Worm (Caenorhabditis elegans) whole organism, early embryonic: ENCODE results near the gene srx-38.

ENCODE experiments used
- B0310.2 ChIP-seq: sonication (generic microtip); optimal IDR thresholded peaks from 2 replicates; lab custom pipeline; 2016; ENCODE audit warnings: mild to moderate bottlenecking, missing genetic modification characterization, missing compliant biosample characterization
- F13C5.2 ChIP-seq: sonication (generic microtip); optimal IDR thresholded peaks from 2 replicates; lab custom pipeline; 2017; ENCODE audit warnings: mild to moderate bottlenecking, missing genetic modification characterization, inconsistent platforms, missing compliant biosample characterization
- aly-1 ChIP-seq: sonication (generic microtip); optimal IDR thresholded peaks from 2 replicates; lab custom pipeline; 2016; ENCODE audit warnings: missing genetic modification characterization, missing compliant biosample characterization
- ama-1 ChIP-seq: fragments of 150-350 bp; optimal IDR thresholded peaks from 2 replicates; lab custom pipeline; 2014
- ceh-13 ChIP-seq: fragments of 200-800 bp; sonication (Bioruptor generic); optimal IDR thresholded peaks from 2 replicates; lab custom pipeline; 2018; ENCODE audit warnings: mild to moderate bottlenecking, missing genetic modification characterization, missing compliant biosample characterization
- ceh-36 ChIP-seq: sonication (generic microtip); optimal IDR thresholded peaks from 2 replicates; lab custom pipeline; 2016; ENCODE audit warnings: missing genetic modification characterization, inconsistent platforms, missing compliant biosample characterization
- ets-7 ChIP-seq: sonication (generic microtip); optimal IDR thresholded peaks from 2 replicates; lab custom pipeline; 2016; ENCODE audit warnings: missing genotype, missing genetic modification characterization, missing compliant biosample characterization
- flt-1 ChIP-seq: fragments of 200-800 bp; sonication (Bioruptor generic); IDR thresholded peaks from 2 replicates; pipeline ENCODE4 v1.3.6; 2022; ENCODE audit warnings: missing genetic modification characterization, missing compliant biosample characterization
- hmbx-1 ChIP-seq: sonication (generic microtip); optimal IDR thresholded peaks from 2 replicates; lab custom pipeline; 2016; ENCODE audit warnings: mild to moderate bottlenecking, missing genetic modification characterization, missing compliant biosample characterization
- hmg-4 ChIP-seq: fragments of 200-800 bp; sonication (Bioruptor generic); optimal IDR thresholded peaks from 2 replicates; lab custom pipeline; 2018; ENCODE audit warnings: mild to moderate bottlenecking, missing genetic modification characterization, missing compliant biosample characterization
- hnd-1 ChIP-seq: sonication (generic microtip); optimal IDR thresholded peaks from 2 replicates; lab custom pipeline; 2016; ENCODE audit warnings: missing genetic modification characterization, missing compliant biosample characterization
- pes-1 ChIP-seq: fragments of 200-800 bp; sonication (Bioruptor generic); IDR thresholded peaks from 2 replicates; pipeline ENCODE4 v1.3.6; 2022; ENCODE audit warnings: missing genetic modification reagents, missing genetic modification characterization, missing compliant biosample characterization
- scrt-1 ChIP-seq: fragments of 200-800 bp; sonication (Bioruptor generic); IDR thresholded peaks from 2 replicates; pipeline ENCODE4 v1.3.6; 2022; ENCODE audit warnings: missing genetic modification characterization, missing compliant biosample characterization
- sea-1 ChIP-seq: fragments of 200-800 bp; sonication (Bioruptor generic); conservative IDR thresholded peaks from 2 replicates; pipeline ENCODE4 v1.3.6; 2022; ENCODE audit warnings: missing genetic modification characterization, missing compliant biosample characterization
- tbx-11 ChIP-seq: fragments of 200-800 bp; sonication (Bioruptor generic); IDR thresholded peaks from 2 replicates; pipeline ENCODE4 v1.3.6; 2022; ENCODE audit warnings: missing genetic modification characterization, missing compliant biosample characterization
- tbx-37 ChIP-seq: fragments of 200-800 bp; sonication (Bioruptor generic); conservative IDR thresholded peaks from 2 replicates; pipeline ENCODE4 v1.3.6; 2022; ENCODE audit warnings: missing genetic modification reagents, missing genetic modification characterization, missing compliant biosample characterization
- tra-4 ChIP-seq: sonication (generic microtip); optimal IDR thresholded peaks from 2 replicates; lab custom pipeline; 2017; ENCODE audit warnings: missing genetic modification characterization, missing compliant biosample characterization

Gene srx-38

ce11 chrV:5194508-5194907 is 39.1 kb upstream of the srx-38 start, which contains the start of gene abu-8:
Gene abu-8 (minus strand): TSS chrV:5194608.
- TF ChIP-seq tra-4 (no peak), ets-7 (tag; lab: Kevin White, UChicago) (no peak), ama-1 (no peak), ceh-36 (no peak), tbx-11 (GFP tag; lab: Robert Waterston, UW) (no peak), ceh-13 (no peak), F13C5.2 (tag; lab: Kevin White, UChicago) (no peak), hmbx-1 (no peak), tbx-37 (no peak), flt-1 (GFP tag; lab: Robert Waterston, UW) (no peak), hnd-1 (tag; lab: Kevin White, UChicago) (no peak), hmg-4 (no peak), scrt-1 (GFP tag; lab: Robert Waterston, UW) (no peak), pes-1 (GFP tag; lab: Robert Waterston, UW) (no peak)

DNA sequence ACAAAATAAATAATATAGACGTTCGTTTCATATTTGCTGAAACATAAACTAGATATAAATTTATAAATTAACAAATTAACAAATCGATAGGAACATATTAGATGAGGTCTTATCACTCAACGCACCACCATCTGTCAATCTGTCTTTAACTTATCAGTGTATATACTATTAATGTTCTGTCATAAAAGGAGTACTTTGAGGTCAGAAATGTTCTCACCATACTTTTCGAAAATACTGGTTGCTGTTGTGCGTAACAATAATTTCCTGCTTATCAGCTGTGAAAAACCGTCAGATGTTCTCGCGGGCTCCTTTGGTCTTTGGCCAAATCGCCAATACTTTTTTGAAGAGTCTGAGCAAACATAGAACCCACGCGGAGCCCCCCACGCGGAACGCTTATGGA is 37.1 kb upstream of the srx-38 start, which contains the start of gene C03A7.13:
Gene C03A7.13, minus strand, starts transcription at position 43 of the 400 bp plus-strand sequence.
- TF ChIP-seq tbx-37 (no peak), ets-7 (tag; lab: Kevin White, UChicago) (no peak), sea-1 (no peak), B0310.2 (tag; lab: Kevin White, UChicago) (no peak), F13C5.2 (tag; lab: Kevin White, UChicago) (no peak), pes-1 (GFP tag; lab: Robert Waterston, UW) (no peak), hnd-1 (tag; lab: Kevin White, UChicago) (no peak), ceh-36 (no peak), flt-1 (GFP tag; lab: Robert Waterston, UW) (no peak), tra-4 (no peak), ama-1 (no peak), aly-1 (no peak)

- TF ChIP-seq hnd-1 (tag; lab: Kevin White, UChicago): no peak
Observed at ce11 chrV:5181612-5182011, 26.2 kb upstream of the srx-38 start, which contains the start of gene C03A7.2. Gene C03A7.2 (plus strand): TSS chrV:5181912.

- TF ChIP-seq aly-1 (no peak), scrt-1 (GFP tag; lab: Robert Waterston, UW) (no peak), F13C5.2 (tag; lab: Kevin White, UChicago) (no peak), ceh-13 (no peak), tra-4 (no peak), tbx-11 (GFP tag; lab: Robert Waterston, UW) (no peak), sea-1 (no peak), ets-7 (tag; lab: Kevin White, UChicago) (no peak), hmbx-1 (no peak), tbx-37 (no peak), ama-1 (no peak), hnd-1 (tag; lab: Kevin White, UChicago) (no peak), ceh-36 (no peak), flt-1 (GFP tag; lab: Robert Waterston, UW) (no peak), pes-1 (GFP tag; lab: Robert Waterston, UW) (no peak), hmg-4 (no peak), B0310.2 (tag; lab: Kevin White, UChicago) (no peak)
Observed at ce11 chrV:5178051-5178450, 22.6 kb upstream of the srx-38 start.

DNA sequence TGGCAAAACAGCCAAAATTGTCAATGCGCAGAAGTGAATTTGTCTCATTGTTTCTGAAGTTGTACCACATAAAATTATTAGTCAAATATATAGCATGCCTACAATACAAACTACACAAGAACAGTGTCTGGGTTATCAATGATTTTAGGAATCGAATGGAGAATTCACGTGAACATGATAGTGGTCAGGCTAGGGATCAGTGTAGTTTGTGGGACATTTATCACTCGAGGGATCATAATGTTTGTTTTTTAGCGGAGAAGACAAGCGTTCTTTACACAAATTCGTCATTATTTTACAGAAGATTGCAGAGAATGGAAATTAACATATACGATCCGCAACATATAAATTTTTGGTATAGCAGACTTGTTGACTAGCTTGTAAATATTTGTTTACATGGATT is 21.8 kb upstream of the srx-38 start, which contains the start of gene ugt-51:
Gene ugt-51, minus strand, starts transcription at position 101 of the 400 bp plus-strand sequence.
- no peak for TF ChIP-seq pes-1 (GFP tag; lab: Robert Waterston, UW)
- no peak for TF ChIP-seq hnd-1 (tag; lab: Kevin White, UChicago)

DNA sequence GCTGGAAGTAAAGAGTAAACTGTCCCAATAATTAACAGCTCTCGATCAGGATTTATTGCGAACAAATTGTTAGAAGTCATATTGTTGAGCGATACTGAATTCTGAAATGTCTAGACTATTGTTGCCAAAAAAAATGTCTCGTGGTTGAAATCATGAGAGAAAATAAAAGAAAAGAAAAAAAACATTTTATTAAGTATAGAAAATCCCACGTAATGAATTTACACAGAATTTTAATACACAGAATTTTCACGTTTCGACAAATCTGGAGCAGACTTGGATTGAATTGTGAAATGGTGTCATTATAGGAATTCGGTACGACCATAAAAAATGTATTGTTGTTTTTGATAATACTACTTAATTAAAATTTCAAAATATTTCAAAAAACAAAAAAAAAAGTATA is 17.4 kb upstream of the srx-38 start, which contains the start of gene srt-65:
Gene srt-65, minus strand, starts transcription at position 101 of the 400 bp plus-strand sequence.
- no peak for TF ChIP-seq flt-1 (GFP tag; lab: Robert Waterston, UW)
- no peak for TF ChIP-seq tra-4
- no peak for TF ChIP-seq tbx-11 (GFP tag; lab: Robert Waterston, UW)
- no peak for TF ChIP-seq sea-1
- no peak for TF ChIP-seq aly-1
- no peak for TF ChIP-seq scrt-1 (GFP tag; lab: Robert Waterston, UW)
- no peak for TF ChIP-seq pes-1 (GFP tag; lab: Robert Waterston, UW)
- TF ChIP-seq ets-7 (tag; lab: Kevin White, UChicago): no peak
- TF ChIP-seq B0310.2 (tag; lab: Kevin White, UChicago): no peak
- no peak for TF ChIP-seq F13C5.2 (tag; lab: Kevin White, UChicago)
- TF ChIP-seq hmbx-1: no peak
- TF ChIP-seq tbx-37: no peak

DNA sequence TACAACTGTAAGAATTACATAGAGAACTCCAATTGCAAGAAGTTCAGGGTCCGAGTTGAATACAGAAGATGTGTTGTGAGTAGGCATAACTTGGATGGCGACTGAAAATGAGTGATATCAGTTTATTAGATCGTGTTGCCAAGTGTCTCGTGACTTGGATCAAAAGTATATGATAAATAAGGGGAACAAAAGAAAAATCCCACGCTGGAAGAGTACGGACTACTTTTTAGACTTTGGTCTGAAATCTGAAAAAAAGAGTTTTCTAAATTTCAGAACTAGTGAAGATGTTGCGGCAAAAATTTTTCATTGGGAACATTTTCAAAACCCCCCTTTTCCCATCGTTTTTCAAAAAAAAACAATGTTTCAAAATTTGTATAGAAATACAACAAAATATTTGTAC is 14.2 kb upstream of the srx-38 start, which contains the start of gene srt-64:
Gene srt-64, minus strand, starts transcription at position 101 of the 400 bp plus-strand sequence.
- TF ChIP-seq pes-1 (GFP tag; lab: Robert Waterston, UW) (no peak), scrt-1 (GFP tag; lab: Robert Waterston, UW) (no peak), sea-1 (no peak), tbx-37 (no peak), hmbx-1 (no peak), tbx-11 (GFP tag; lab: Robert Waterston, UW) (no peak), aly-1 (no peak), hmg-4 (no peak), F13C5.2 (tag; lab: Kevin White, UChicago) (no peak), tra-4 (no peak), ceh-36 (no peak), flt-1 (GFP tag; lab: Robert Waterston, UW) (no peak), ceh-13 (no peak), ets-7 (tag; lab: Kevin White, UChicago) (no peak), ama-1 (no peak)

ce11 chrV:5165426-5165825 is 10.0 kb upstream of the srx-38 start, which contains the start of gene srw-140:
Gene srw-140 (plus strand): TSS chrV:5165726.
- TF ChIP-seq scrt-1 (GFP tag; lab: Robert Waterston, UW) (no peak), hnd-1 (tag; lab: Kevin White, UChicago) (no peak), tbx-11 (GFP tag; lab: Robert Waterston, UW) (no peak), hmbx-1 (no peak), ets-7 (tag; lab: Kevin White, UChicago) (no peak), ama-1 (no peak)
